Fruit fly (Drosophila melanogaster) whole organism, wandering third instar larva: ENCODE data around the gene CG18170.

Experiments
- CG32264 ChIP-seq: fragments of 200-800 bp; sonication (Bioruptor generic); optimal IDR thresholded peaks from 2 replicates; lab custom pipeline; 2016; ENCODE audit warnings: missing biosample characterization, missing genetic modification characterization
- GATAd ChIP-seq: sonication (Bioruptor generic); optimal IDR thresholded peaks from 2 replicates; lab custom pipeline; 2016; ENCODE audit warnings: missing biosample characterization, missing genetic modification characterization
- HLH106 ChIP-seq: fragments of 200-800 bp; optimal IDR thresholded peaks from 3 replicates; lab custom pipeline; 2019; ENCODE audit warnings: missing biosample characterization, mild to moderate bottlenecking, missing genetic modification characterization, moderate library complexity
- Hnf4 ChIP-seq: fragments of 200-800 bp; sonication (Bioruptor generic); optimal IDR thresholded peaks from 2 replicates; lab custom pipeline; 2016; ENCODE audit warnings: missing biosample characterization, mild to moderate bottlenecking, missing genetic modification characterization
- Hr78 ChIP-seq: fragments of >200 bp; optimal IDR thresholded peaks from 2 replicates; lab custom pipeline; 2017; ENCODE audit warnings: missing biosample characterization, missing genetic modification characterization
- Hr83 ChIP-seq: fragments of 200-300 bp; sonication (Bioruptor generic); optimal IDR thresholded peaks from 2 replicates; lab custom pipeline; 2016; ENCODE audit warnings: missing biosample characterization, mild to moderate bottlenecking, missing genetic modification characterization, moderate library complexity; ENCODE audit not compliant: poor library complexity, severe bottlenecking
- Jra ChIP-seq: sonication (Bioruptor generic); optimal IDR thresholded peaks from 2 replicates; lab custom pipeline; 2016; ENCODE audit warnings: missing biosample characterization, missing genetic modification characterization
- Mio ChIP-seq: sonication (Bioruptor generic); optimal IDR thresholded peaks from 2 replicates; lab custom pipeline; 2016; ENCODE audit warnings: missing biosample characterization, missing genetic modification characterization
- Myc ChIP-seq: fragments of >200 bp; optimal IDR thresholded peaks from 2 replicates; lab custom pipeline; 2017
- OdsH ChIP-seq: fragments of 200-800 bp; sonication (Bioruptor generic); optimal IDR thresholded peaks from 2 replicates; lab custom pipeline; 2016; ENCODE audit warnings: missing biosample characterization, mild to moderate bottlenecking, missing genetic modification characterization
- Rel ChIP-seq, 2 experiments: fragments of 200-800 bp; sonication (Bioruptor generic) in 1 of 2; optimal IDR thresholded peaks; 2 replicates in 1 of 2; 3 replicates in 1 of 2; lab custom pipeline; 2016 to 2019; ENCODE audit warnings: mild to moderate bottlenecking in 2 of 2, missing biosample characterization in 2 of 2, missing genetic modification characterization in 2 of 2, moderate library complexity in 1 of 2
- Sp1 ChIP-seq: fragments of 200-800 bp; sonication (Bioruptor generic); optimal IDR thresholded peaks from 3 replicates; lab custom pipeline; 2019; ENCODE audit warnings: missing biosample characterization, mild to moderate bottlenecking, missing genetic modification characterization, moderate library complexity
- br ChIP-seq: fragments of 200-800 bp; sonication (Bioruptor generic); optimal IDR thresholded peaks from 2 replicates; lab custom pipeline; 2016; ENCODE audit warnings: missing biosample characterization, missing genetic modification characterization
- brk ChIP-seq: fragments of 200-800 bp; sonication (Bioruptor generic); optimal IDR thresholded peaks from 2 replicates; lab custom pipeline; 2016; ENCODE audit warnings: missing biosample characterization, mild to moderate bottlenecking, missing genetic modification characterization
- dmrt93B ChIP-seq: fragments of 200-800 bp; sonication (Bioruptor generic); optimal IDR thresholded peaks from 2 replicates; lab custom pipeline; 2018; ENCODE audit warnings: missing biosample characterization, mild to moderate bottlenecking, missing genetic modification characterization
- dsf ChIP-seq: sonication (Bioruptor generic); optimal IDR thresholded peaks from 2 replicates; lab custom pipeline; 2016; ENCODE audit warnings: missing biosample characterization, missing genetic modification characterization, borderline replicate concordance
- ey ChIP-seq: fragments of 200-800 bp; sonication (Bioruptor generic); optimal IDR thresholded peaks from 2 replicates; lab custom pipeline; 2016; ENCODE audit warnings: missing biosample characterization, missing genetic modification characterization
- fru ChIP-seq: fragments of 200-800 bp; sonication (Bioruptor generic); optimal IDR thresholded peaks from 3 replicates; lab custom pipeline; 2016; ENCODE audit warnings: missing biosample characterization, mild to moderate bottlenecking, missing genetic modification characterization
- h ChIP-seq: fragments of 200-800 bp; sonication (Bioruptor generic); optimal IDR thresholded peaks from 3 replicates; lab custom pipeline; 2016; ENCODE audit warnings: missing biosample characterization, mild to moderate bottlenecking, missing genetic modification characterization
- lola ChIP-seq: fragments of >200 bp; optimal IDR thresholded peaks from 2 replicates; lab custom pipeline; 2017; ENCODE audit warnings: missing biosample characterization, missing genetic modification characterization
- pan ChIP-seq: fragments of >200 bp; optimal IDR thresholded peaks from 2 replicates; lab custom pipeline; 2017
- psq ChIP-seq: fragments of 200-800 bp; sonication (Bioruptor generic); optimal IDR thresholded peaks from 3 replicates; lab custom pipeline; 2017; ENCODE audit warnings: missing biosample characterization, mild to moderate bottlenecking, missing genetic modification characterization, moderate library complexity
- rgr ChIP-seq: fragments of 200-800 bp; sonication (Bioruptor generic); optimal IDR thresholded peaks from 3 replicates; lab custom pipeline; 2016; ENCODE audit warnings: missing biosample characterization, mild to moderate bottlenecking, missing genetic modification characterization
- sage ChIP-seq: fragments of 200-800 bp; sonication (Bioruptor generic); optimal IDR thresholded peaks from 2 replicates; lab custom pipeline; 2016; ENCODE audit warnings: missing biosample characterization, mild to moderate bottlenecking, missing genetic modification characterization
- sv ChIP-seq: fragments of 200-800 bp; sonication (Bioruptor generic); optimal IDR thresholded peaks from 3 replicates; lab custom pipeline; 2016; ENCODE audit warnings: missing biosample characterization, missing genetic modification characterization
- usp ChIP-seq: fragments of >200 bp; optimal IDR thresholded peaks from 2 replicates; lab custom pipeline; 2017; ENCODE audit warnings: missing biosample characterization, missing genetic modification characterization

Gene CG18170

DNA sequence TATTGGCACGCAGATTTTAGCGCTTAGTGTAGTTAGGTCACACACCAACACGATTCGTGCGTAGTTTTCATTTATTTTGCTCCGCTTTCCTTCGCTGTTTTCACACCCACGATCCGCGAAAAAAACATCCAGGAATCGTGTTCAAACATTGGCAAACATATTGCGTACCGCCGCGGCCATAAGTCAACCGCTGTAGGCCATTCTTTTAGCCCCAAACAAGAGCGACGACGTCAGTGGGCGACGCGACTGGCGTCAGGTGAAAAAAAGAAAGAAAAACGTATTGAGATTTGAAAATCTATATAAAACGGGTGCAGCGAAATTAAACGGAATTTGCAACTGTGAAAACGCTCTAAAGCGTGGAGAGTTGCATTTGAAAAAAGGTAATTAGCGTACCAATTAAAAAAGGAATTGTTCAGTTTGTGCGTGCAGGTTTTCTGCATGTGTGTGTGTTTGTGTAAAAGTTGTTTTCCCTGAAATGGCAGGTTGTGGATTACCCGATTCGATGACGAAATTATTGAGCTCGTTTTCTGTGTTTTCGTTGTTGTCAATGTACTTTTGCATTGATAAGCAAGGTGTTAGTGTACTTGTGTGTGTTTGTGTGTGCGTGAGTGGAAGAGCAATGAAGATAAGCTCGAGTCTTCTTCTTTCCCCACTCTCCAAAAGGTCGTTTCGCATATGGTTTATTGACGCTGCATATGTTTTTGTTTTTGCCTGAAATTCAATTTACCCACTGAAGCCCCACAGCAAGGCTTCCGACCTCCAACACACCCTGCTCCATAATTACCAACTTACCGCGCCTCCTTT, 33.4 kb upstream of the CG18170 start, which contains the start of gene Tmep:
Tmep (plus strand) TSS at position 20 of the 804 bp plus-strand sequence.
- no peak for TF ChIP-seq rgr (GFP tag; lab: Kevin White, UChicago)
- no peak for TF ChIP-seq Rel (GFP tag; optimal IDR thresholded peaks at IDR 0.05; lab: Kevin White, UChicago)
- peak; percentile 85 for TF ChIP-seq Rel (tag; optimal IDR thresholded peaks at IDR 0.05; lab: Kevin White, UChicago)
- peak; percentile 22 for TF ChIP-seq Sp1 (GFP tag; lab: Kevin White, UChicago)
- no peak for TF ChIP-seq Mio (GFP tag; lab: Kevin White, UChicago)
- no peak for TF ChIP-seq Hr78
- peak; percentile 30 for TF ChIP-seq OdsH (GFP tag; lab: Kevin White, UChicago)
- TF ChIP-seq Hr83 (GFP tag; lab: Kevin White, UChicago): peak; percentile 19
- peak; percentile 15 for TF ChIP-seq Myc
- TF ChIP-seq psq: no peak
- TF ChIP-seq fru: peak; percentile 7

DNA sequence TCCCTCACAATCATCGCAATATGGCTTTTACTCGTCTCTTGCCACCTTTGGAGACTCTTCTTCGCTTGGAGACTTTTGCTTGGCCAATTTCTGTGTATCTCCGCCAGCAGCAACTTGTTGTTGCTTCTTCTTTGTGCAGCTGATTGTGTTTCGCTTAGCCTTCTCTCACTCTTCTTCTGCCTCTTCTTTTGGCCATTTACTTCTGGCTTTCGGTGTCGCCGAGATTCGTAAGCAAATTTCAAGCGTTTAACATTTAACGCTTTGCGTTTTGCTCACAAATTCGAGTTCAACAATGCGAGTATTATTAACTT, 32.8 kb upstream of the CG18170 start:
- no peak for TF ChIP-seq Rel (GFP tag; optimal IDR thresholded peaks at IDR 0.05; lab: Kevin White, UChicago)
- TF ChIP-seq Rel (tag; optimal IDR thresholded peaks at IDR 0.05; lab: Kevin White, UChicago): no peak
- peak; percentile 88 for TF ChIP-seq psq

DNA sequence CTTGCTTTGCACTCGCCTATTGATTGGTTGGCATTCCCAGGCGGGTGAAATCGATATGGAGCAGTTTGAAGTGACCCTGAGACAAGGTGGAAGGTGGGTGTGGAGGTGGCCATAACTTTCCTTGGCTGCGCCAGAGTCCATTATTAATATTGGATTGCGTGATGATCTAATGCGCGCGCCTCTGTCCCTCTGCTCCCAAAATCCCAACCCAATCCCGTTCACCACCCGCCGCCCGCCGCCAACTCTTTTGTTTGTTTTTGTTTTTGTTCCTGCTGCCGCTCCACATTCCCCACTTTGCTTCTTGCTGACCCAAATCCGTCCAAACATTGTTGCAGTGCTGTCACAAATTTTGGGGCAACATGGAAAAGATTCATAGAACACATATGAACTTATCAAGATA, 31.7 kb upstream of the CG18170 start:
- TF ChIP-seq h (GFP tag; lab: Kevin White, UChicago): no peak
- TF ChIP-seq CG32264 (GFP tag; lab: Kevin White, UChicago): no peak
- no peak for TF ChIP-seq ey
- no peak for TF ChIP-seq usp
- no peak for TF ChIP-seq br
- TF ChIP-seq Hnf4 (GFP tag; lab: Kevin White, UChicago): no peak
- TF ChIP-seq Rel (GFP tag; optimal IDR thresholded peaks at IDR 0.05; lab: Kevin White, UChicago): no peak
- TF ChIP-seq Rel (tag; optimal IDR thresholded peaks at IDR 0.05; lab: Kevin White, UChicago): no peak
- TF ChIP-seq pan (lab: Kevin White, UChicago): no peak
- no peak for TF ChIP-seq dmrt93B (GFP tag; lab: Kevin White, UChicago)
- no peak for TF ChIP-seq Jra (GFP tag; lab: Kevin White, UChicago)
- TF ChIP-seq brk (GFP tag; lab: Kevin White, UChicago): no peak

DNA sequence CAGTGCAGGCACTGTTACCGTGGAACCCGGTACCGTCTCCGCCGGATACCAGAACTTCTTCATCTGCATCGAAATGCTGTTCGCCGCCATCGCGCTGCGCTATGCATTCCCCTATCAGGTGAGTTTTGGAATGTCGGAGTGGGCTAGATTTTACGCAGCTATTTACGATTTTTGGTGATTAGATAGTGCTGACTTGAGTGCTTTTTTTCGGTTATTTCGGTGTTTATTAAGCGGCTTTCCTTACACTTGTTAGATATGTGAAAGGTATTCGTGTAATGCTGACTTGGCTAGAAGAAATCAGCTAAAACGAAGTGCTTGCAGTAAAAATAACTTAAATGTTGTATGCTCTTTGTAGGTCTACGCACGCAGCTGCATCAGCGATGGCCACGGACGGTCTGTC, 29.6 kb upstream of the CG18170 start:
- TF ChIP-seq h (GFP tag; lab: Kevin White, UChicago) (no peak), Jra (GFP tag; lab: Kevin White, UChicago) (no peak), Hr83 (GFP tag; lab: Kevin White, UChicago) (no peak), Sp1 (GFP tag; lab: Kevin White, UChicago) (no peak)

DNA sequence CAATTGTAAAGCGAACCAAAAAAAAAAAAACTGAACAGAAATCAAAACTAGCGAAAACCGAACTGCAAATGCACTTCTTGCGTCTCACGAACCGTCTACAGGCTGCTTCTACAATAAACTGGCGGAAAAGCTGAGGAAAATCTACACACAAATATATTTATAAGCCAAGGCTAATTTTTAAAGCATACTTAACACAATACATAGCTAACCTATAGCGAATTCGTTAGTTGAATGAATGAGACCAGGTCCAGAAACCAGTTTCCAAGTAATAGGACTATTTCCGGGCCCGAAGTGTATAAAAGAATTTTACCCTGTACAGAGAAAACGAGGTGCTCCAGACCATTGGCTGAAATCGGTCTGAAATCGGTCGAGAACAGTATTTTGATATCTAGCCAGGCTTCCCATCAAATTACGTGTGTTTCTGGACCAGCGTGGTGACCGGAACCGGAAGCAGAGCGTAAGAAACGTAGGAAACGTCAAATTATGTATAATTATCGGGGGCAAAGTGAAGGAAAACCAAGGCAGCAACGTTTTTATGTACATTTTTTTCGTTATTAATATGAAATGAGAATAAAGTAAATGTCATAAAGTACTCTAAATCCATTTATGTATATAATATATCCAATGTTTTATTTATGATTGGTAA, 26.9 kb upstream of the CG18170 start:
- no peak for TF ChIP-seq rgr (GFP tag; lab: Kevin White, UChicago)
- TF ChIP-seq GATAd (GFP tag; lab: Kevin White, UChicago): no peak
- no peak for TF ChIP-seq br
- TF ChIP-seq Hr78: no peak
- no peak for TF ChIP-seq CG32264 (GFP tag; lab: Kevin White, UChicago)
- TF ChIP-seq sage (GFP tag; lab: Kevin White, UChicago): no peak
- no peak for TF ChIP-seq usp
- TF ChIP-seq psq: no peak
- no peak for TF ChIP-seq sv
- no peak for TF ChIP-seq OdsH (GFP tag; lab: Kevin White, UChicago)
- no peak for TF ChIP-seq HLH106 (tag; lab: Kevin White, UChicago)
- no peak for TF ChIP-seq Jra (GFP tag; lab: Kevin White, UChicago)
- no peak for TF ChIP-seq fru
- no peak for TF ChIP-seq Rel (GFP tag; optimal IDR thresholded peaks at IDR 0.05; lab: Kevin White, UChicago)
- TF ChIP-seq Rel (tag; optimal IDR thresholded peaks at IDR 0.05; lab: Kevin White, UChicago): no peak
- no peak for TF ChIP-seq brk (GFP tag; lab: Kevin White, UChicago)
- no peak for TF ChIP-seq dsf (GFP tag; lab: Kevin White, UChicago)
- TF ChIP-seq ey: no peak

DNA sequence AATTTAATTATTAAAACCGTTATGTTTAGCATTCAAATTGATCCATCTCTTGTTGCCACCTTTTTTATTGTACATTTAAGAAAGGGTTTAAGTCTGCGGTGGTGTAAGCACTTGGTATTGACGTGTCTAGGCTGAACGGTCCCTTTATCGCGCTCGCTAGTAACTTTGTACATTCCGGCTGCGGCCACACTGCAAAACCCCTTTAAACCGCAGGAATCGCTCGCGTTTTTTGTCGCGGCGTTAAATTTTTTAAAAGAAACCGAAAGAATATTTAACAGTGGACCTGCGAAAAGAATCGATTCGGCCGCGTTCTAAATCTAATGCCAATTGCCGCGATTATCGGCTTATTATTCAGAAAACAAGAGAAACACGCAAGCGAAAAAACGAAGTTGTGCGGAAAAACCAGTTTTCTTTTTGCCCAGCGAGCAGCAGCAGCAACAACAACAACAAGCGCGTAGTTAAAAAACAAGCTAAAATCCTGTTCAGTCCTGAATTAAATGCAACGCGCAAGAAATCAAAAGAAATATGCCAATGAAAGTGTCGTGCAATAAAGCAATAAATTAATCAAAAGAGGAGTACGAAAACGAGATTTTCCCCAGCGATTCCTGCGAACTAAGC, 26.2 kb upstream of the CG18170 start, which contains the start of gene CG13917:
CG13917 (plus strand) TSS at position 211 of the 618 bp plus-strand sequence.
- peak; percentile 32 for TF ChIP-seq Myc
- TF ChIP-seq h (GFP tag; lab: Kevin White, UChicago): peak; percentile 13
- no peak for TF ChIP-seq Rel (GFP tag; optimal IDR thresholded peaks at IDR 0.05; lab: Kevin White, UChicago)
- peak; percentile 76 for TF ChIP-seq Rel (tag; optimal IDR thresholded peaks at IDR 0.05; lab: Kevin White, UChicago)
- no peak for TF ChIP-seq lola
- TF ChIP-seq, all 38 proteins: peak for 3
